Fruit fly (Drosophila melanogaster) S2 (cell line): ENCODE measurements around the gene Reps.

Experiments used
- CG8478 ChIP-seq: fragments of >200 bp; optimal IDR thresholded peaks from 2 replicates; lab custom pipeline; 2018
- CTCF ChIP-seq, 2 experiments: fragments of >200 bp; optimal IDR thresholded peaks; 2 replicates each; lab custom pipeline; 2018

Reps gene

DNA sequence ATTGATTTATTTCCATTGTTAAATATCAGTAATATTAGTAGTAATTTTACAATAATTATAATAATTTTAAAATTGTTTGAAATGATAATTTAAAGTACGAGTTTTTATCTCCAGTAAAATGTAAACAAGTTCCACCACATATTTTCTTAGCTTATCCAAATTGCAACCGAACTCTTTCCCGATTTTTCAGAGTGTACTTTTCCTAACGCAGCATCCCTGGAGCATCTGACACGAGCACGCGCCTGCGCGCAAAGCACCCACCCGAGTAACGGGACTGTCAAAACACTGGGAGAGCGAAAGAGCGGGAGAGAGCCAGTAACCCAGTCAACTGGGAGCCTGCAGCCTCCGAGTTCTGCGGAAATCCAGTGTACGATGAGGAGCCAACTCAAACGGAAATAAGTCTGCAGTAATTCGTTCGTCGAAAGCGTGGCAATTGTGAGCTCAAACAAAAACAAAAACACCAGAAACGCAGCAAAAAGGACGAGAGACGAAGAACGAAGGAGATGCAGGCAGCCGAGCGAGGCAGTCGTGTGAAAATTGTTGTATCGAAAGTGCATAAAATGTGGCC lies 20.0 kb downstream of the Reps start, which contains the start of gene CG16854:
Gene CG16854 (plus strand): TSS at position 365 of the 568 bp plus-strand sequence.
- TF ChIP-seq CG8478 (lab: Kevin White, UChicago) (no peak), CTCF (optimal IDR thresholded peaks at IDR 0.05; lab: Kevin White, UChicago) (no peak)

DNA sequence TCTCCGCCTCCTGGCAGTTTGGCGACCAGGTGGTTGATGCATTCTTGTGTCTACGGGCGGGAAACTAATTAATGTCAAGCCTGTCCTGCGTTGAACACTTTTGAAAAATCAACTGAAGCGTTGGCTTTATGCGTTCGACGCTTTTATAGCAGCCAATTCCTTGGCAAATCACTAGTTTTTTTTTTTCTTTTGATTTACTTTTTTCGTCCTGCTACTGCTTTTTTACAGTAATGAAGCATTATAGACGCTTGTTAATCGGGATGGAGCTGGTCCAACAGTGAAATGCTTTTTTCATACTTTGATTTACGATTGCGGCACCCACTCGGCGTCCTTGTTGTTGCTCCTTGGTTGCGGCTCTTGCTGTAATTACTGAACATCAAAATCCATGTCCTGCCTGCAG lies 21.3 kb downstream of the Reps start, which contains the start of gene AstCC:
Gene AstCC (minus strand): TSS at position 101 of the 400 bp plus-strand sequence.
- TF ChIP-seq CG8478 (lab: Kevin White, UChicago), result no peak
- no peak for TF ChIP-seq CTCF (optimal IDR thresholded peaks at IDR 0.05; lab: Kevin White, UChicago)

DNA sequence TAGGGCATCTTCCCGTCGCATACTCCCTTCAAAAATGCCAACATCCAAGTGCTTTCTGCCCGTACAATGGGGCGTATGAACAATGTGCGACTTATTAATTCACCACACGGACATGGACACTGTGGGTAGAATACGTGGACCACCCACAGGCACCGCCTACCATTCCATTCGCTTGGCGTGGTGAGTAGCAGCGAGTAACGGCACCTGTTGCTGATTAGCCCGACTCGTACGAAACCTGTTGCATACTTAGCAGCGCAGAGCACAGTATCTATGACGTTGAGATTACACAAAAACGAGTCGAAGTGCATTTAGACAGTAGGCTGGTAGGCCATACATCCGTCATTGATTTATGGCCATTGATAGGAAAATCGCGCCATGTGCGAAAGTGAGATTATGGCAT lies 24.4 kb downstream of the Reps start:
- TF ChIP-seq CTCF (optimal IDR thresholded peaks at IDR 0.05; lab: Kevin White, UChicago) (no peak), CG8478 (lab: Kevin White, UChicago) (no peak)

DNA sequence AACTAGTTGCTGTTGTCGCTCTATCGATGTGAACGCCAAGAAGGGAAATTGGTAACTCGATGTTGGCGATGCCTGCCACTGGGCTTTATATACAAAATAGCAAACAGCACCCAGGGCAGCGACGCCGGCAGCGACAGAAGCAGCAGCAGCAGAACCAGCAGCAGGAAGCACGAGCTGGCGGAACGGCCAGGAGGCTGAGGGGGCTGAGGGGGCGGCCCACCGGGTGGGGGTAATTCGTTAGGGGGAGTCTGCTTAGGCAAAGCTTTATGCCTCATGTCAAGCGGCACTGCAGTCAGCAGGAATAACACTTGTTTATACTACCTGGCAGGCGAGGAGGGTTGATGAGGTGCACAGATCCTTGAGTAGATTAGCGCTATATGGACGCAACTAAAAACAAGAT lies 25.1 kb downstream of the Reps start, which contains the start of gene AstC:
Gene AstC (minus strand): TSS at position 63 of the 400 bp plus-strand sequence.
- no peak for TF ChIP-seq CTCF (optimal IDR thresholded peaks at IDR 0.05; lab: Kevin White, UChicago)
- TF ChIP-seq CG8478 (lab: Kevin White, UChicago), result no peak

DNA sequence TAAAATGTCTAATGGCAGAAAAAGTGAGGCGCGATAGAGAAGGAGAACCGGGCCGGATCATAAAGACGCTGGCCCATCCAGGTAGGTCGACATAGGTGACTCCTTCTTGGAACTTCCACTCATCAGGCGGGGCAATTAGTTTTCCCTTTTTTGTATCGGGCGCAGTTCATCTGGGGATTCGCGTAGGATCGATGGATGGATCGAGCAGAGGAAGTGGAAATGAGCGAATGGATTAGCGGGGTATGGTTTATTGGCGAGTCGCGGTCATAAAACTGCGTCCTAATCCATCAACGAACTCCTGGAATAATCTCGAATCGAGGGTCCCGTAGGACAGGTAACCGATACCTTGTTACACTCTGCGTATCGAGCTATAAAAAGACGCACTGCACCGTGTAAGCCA lies 31.3 kb downstream of the Reps start, which contains the start of gene CG43725:
Gene CG43725 (plus strand): TSS at position 400 of the 400 bp plus-strand sequence.
- TF ChIP-seq CG8478 (lab: Kevin White, UChicago), result no peak
- TF ChIP-seq CTCF (optimal IDR thresholded peaks at IDR 0.05; lab: Kevin White, UChicago), result no peak

DNA sequence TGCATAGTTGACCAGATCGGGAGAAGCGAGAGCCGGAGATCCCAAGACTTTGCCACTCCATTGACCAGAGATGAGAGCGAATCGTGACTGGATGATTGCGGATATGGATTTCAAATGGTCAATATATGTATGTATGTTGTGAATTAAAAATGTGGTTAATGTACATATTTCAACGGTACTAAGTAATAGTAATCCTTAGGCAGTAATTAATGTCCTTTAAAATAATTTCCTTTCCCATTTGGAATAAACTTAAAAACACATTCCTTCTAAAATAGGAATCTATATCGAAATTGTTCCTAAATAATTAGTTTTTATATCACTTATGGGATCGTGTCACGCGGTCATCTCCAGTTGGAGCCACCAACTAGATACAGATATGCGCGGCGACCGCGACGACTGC lies 32.5 kb downstream of the Reps start:
- TF ChIP-seq CTCF (optimal IDR thresholded peaks at IDR 0.05; lab: Kevin White, UChicago), result no peak

DNA sequence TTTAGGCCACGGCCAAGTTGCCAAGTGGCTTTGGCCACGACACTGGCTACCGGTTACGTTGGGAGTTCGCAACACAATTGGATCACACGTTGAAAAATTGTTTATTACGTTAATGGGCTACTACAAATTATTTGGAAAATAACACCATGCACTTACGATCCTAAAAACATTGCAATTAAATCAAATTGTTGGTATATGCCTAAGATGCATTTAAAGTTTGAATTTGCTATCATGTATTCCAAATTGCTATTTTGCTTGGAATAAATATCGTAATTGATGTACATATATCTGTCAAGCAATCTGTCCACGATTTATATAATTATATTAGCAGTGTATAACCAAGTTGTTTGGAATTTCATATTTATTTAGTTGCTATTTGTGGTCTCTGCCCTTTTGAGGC lies 33.6 kb downstream of the Reps start:
- no peak for TF ChIP-seq CTCF (optimal IDR thresholded peaks at IDR 0.05; lab: Kevin White, UChicago)
- no peak for TF ChIP-seq CG8478 (lab: Kevin White, UChicago)

DNA sequence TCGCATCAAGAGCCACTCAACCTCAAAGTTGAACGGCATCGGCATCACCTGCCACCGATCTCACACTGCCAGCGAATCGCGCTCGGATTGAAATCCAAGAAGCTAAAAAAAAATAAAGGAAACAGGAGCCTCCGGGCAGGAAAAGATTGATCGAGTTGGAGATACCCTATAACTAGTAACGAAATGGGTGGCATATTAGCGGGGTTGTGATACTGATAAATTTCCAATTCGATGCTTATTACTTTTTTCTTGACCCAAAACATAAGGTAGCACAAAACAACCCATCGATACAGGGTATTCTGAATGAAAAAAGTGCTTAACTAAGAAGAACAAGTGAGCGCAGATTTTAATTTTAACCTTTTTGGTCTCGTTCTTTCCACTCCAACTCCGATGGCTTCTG lies 34.2 kb downstream of the Reps start:
- TF ChIP-seq CTCF (optimal IDR thresholded peaks at IDR 0.05; lab: Kevin White, UChicago), result no peak
- no peak for TF ChIP-seq CG8478 (lab: Kevin White, UChicago)

DNA sequence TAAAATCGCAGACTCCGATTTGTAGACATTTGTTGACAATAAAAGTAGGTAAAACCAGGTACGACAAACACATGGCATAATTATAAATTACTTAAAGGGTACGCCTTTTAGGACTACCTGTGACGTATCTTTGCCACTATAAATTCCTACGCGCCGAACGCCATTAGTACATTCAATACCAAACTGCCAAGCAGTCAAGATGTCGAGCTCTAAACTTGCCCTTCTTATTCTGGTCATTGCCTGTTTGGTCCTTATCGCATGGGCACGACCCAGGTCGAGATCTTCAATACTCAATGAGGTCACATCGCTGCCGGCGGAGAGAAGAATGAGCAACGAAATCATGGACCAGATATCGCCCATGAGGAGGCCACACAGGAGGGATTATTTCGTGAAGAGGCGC lies 35.6 kb downstream of the Reps start, which contains the start of gene CG14915:
Gene CG14915 (plus strand): TSS at position 166 of the 400 bp plus-strand sequence.
- TF ChIP-seq CG8478 (lab: Kevin White, UChicago) (no peak), CTCF (optimal IDR thresholded peaks at IDR 0.05; lab: Kevin White, UChicago) (no peak)

DNA sequence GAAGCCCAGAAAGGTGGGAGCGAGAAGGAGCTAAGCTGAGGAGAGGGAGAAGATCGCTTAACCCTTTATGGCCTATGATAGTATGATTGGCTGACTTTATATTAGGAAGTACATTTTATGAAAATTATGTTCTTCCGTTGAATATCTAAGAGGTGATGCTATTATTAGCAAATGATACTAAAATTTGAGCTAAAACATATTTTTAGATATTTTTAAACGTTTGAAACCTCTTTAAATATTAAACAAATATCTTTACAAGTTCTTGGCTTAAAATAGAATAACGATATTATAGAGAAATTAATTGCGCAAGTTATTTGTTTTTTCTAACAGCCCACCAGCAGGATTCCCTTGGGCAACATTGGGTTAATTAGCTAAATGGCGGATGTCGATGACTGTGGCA lies 37.0 kb downstream of the Reps start:
- no peak for TF ChIP-seq CG8478 (lab: Kevin White, UChicago)
- TF ChIP-seq CTCF (optimal IDR thresholded peaks at IDR 0.05; lab: Kevin White, UChicago), result no peak

DNA sequence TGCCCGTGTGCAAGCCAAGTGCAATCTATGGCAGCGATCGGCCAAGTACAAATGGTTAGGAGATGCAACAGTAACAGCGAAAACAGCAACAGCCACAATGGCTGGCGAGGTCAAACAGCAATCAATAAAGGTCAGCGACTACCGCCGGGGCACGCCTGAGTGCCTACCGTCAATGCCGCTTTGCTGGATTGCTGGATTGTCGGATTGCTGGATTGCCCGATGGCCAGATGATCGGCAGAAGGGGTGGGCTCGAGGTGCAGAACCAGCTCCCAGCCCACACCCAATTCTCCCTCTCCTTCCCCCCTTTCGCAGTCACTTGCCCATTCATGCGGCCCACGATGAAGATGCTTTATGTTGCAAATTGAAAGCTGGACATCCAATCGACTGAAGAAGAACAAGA lies 37.5 kb downstream of the Reps start:
- no peak for TF ChIP-seq CTCF (optimal IDR thresholded peaks at IDR 0.05; lab: Kevin White, UChicago)
- no peak for TF ChIP-seq CG8478 (lab: Kevin White, UChicago)

DNA sequence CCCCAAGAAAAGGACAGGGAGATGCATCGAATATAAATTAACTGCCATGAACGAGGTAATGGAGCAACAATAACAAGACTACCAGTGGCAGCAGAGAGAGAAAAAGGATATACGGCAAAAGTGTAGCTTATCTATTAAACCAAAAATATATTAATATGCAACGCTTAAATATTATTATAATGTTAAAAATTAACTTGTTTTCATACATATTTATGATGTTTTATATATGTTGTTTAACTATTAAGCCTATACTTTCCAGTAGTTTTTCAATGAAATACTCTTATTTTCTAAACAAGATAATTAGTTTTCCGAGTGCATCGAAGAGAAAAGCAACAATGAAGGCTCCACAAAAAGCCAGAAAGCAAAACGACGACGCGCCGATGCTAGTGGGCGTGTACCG lies 38.0 kb downstream of the Reps start:
- TF ChIP-seq CTCF (optimal IDR thresholded peaks at IDR 0.05; lab: Kevin White, UChicago), result no peak
- TF ChIP-seq CG8478 (lab: Kevin White, UChicago), result no peak

DNA sequence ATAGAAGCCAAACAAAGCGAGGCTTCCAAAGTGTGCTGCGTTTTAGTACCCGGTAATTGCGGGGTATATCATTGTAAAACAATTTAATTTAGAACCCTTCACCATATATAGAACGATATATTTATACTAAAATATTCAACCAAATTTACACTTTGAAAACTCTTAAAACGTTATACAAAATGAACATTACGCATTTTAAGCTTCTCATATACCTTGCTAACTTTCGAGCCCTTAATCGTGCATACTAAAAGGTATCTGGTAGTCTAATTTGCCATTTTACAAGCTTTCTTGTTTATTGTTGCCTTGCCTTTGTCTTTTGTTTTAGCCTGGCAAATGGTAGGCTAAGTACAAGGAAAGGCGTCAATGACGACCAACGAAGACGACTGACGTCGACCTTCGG lies 38.5 kb downstream of the Reps start:
- TF ChIP-seq CG8478 (lab: Kevin White, UChicago) (no peak), CTCF (optimal IDR thresholded peaks at IDR 0.05; lab: Kevin White, UChicago) (no peak)

DNA sequence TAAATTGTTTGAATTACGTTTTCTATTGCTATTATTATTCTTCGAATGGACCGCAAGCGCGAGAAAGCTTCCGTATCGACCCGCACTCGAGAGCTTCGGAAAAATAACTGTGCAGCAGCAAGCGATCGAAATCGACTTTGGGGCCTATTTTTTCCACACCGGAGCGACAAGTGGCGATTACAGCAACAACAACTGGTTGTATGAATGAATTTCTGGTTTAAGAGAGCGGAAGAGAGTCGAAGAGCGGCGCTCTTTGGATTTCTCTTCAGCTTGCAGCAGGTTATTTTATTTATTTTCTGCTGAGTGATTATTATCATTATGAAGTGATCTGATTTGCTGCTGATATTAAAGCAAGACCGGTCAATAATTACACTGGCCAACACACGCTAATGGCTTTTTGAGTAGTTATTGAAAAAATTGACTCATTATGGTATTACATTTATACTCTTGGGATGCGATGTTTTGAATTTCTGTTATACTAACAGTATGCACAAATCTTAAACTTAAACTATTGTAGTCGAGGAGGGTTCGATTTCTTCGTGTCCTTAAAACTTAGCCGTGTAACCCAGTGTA lies 39.5 kb downstream of the Reps start, which contains the start of gene Samuel:
Gene Samuel (minus strand): TSS at position 112 of the 573 bp plus-strand sequence.
- no peak for TF ChIP-seq CTCF (optimal IDR thresholded peaks at IDR 0.05; lab: Kevin White, UChicago)
- no peak for TF ChIP-seq CG8478 (lab: Kevin White, UChicago)

DNA sequence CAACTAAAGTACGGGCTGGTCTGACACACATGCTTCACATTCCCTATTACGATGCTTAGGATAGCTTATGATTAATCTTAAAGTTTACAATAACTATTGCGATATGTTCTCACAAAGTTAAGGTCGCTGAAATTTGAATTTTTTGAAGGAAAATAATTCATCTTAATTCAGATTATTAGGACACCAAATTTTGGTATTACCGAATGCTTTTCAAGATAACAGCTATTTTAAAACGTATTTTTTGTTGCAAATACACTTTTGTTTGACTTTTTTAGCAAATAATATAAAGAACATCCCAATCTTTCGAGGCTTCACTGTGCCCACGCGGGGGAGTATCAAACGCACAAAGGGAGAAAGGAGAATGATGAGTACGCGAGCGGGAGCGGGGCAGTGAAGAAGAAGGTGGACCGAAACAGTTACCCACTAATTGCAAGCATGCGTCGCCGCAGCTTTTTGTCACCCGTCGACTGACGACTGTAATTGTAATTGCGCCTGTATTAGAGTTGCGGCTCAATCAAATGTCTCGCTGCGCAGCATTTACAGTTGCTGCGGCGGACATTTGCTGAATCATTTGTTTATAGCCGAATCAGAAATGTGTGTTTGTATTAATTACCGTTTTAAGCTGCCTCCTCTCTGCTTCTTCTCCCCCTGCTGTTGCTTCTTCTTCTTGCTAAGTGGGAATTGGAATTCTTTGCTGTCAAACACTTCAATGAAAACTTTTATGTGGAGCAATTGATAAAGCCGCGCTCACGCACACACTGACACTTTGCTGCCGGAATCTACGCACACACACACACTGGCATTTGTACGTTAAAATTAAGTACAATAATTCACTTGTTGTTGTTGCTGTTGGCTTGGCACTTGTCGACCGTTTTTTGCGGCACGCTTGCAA lies 40.3 kb downstream of the Reps start:
- TF ChIP-seq CG8478 (lab: Kevin White, UChicago), result no peak
- no peak for TF ChIP-seq CTCF (optimal IDR thresholded peaks at IDR 0.05; lab: Kevin White, UChicago)
